Fruit fly (Drosophila melanogaster) whole organism, pupa: ENCODE results near the gene ohgt.

Source experiments
- CG12605 ChIP-seq: fragments of 200-800 bp; sonication (Bioruptor generic); IDR thresholded peaks from 2 replicates; pipeline ENCODE4 v1.3.6; 2022; ENCODE audit warnings: missing biosample characterization, missing genetic modification characterization
- fd96Ca ChIP-seq: fragments of 200-800 bp; sonication (Bioruptor generic); IDR thresholded peaks from 3 replicates; pipeline ENCODE4 v1.3.6; 2022; ENCODE audit warnings: missing biosample characterization, missing genetic modification characterization

- no peak for TF ChIP-seq CG12605
- TF ChIP-seq fd96Ca (GFP tag; lab: Robert Waterston, UW) = peak; percentile 69; the same call in 2 of the 3 replicates
Measured at dm6 chr3R:10084914-10085313, 35.9 kb downstream of the ohgt start.
